Worm (Caenorhabditis elegans): ENCODE data around the gene tag-276.

- no peak for TF ChIP-seq ama-1 (optimal IDR thresholded peaks at IDR 0.05)
- TF ChIP-seq ceh-36 (tag; optimal IDR thresholded peaks at IDR 0.05), result no peak
- no peak for TF ChIP-seq B0310.2 (tag; optimal IDR thresholded peaks at IDR 0.05)
- no peak for TF ChIP-seq scrt-1 (GFP tag; IDR thresholded peaks at IDR 0.05)
- TF ChIP-seq tbx-37 (GFP tag; conservative IDR thresholded peaks at IDR 0.05), result no peak
- no peak for TF ChIP-seq tbx-11 (GFP tag; IDR thresholded peaks at IDR 0.05)
- no peak for TF ChIP-seq sea-1 (GFP tag; conservative IDR thresholded peaks at IDR 0.05)
These were observed 49.7 kb downstream of the tag-276 start for ce11 chrII:12199209-12199608.
